Fruit fly (Drosophila melanogaster): ENCODE results near the gene Alp1.
A peak's percentile ranks its signal among the peaks of the same experiment; 100 is the strongest.

The Alp1 gene

DNA sequence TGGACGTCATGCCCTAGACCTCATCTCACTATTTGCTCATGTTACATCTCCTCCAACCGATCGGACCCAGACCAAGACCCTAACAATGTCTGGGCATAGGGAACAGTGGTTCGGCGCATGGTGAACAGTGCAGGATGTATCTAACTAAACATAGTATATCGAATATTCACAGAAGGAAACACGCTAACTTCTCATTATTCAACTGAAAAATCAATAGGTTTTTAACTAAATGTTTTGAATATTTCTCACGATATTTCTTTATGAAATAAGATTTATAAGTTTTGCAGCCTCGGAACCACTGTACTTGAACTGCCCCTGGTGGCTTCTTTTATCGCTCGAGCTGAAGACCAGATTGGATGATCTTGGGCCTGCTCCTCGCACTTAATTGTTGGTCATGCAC, 9.0 kb upstream of the Alp1 start (continued):
- no peak for TF ChIP-seq yki (optimal IDR thresholded peaks at IDR 0.05)
- no peak for TF ChIP-seq Hr51 (GFP tag; optimal IDR thresholded peaks at IDR 0.05)
- no peak for TF ChIP-seq al (GFP tag; IDR thresholded peaks at IDR 0.05)
- TF ChIP-seq ara (GFP tag; IDR thresholded peaks at IDR 0.05), result peak; percentile 74; the same call in 1 of the 2 replicates
- no peak for TF ChIP-seq CG17612 (GFP tag; IDR thresholded peaks at IDR 0.05)
- no peak for TF ChIP-seq stwl (tag; optimal IDR thresholded peaks at IDR 0.05)
- TF ChIP-seq CG12299 (tag; optimal IDR thresholded peaks at IDR 0.05), result no peak
- no peak for TF ChIP-seq sob (GFP tag; IDR thresholded peaks at IDR 0.05)
- peak; percentile 56 for TF ChIP-seq Ptx1 (GFP tag; IDR thresholded peaks at IDR 0.05)
- no peak for TF ChIP-seq CG2199 (GFP tag; IDR thresholded peaks at IDR 0.05)
- no peak for TF ChIP-seq caup (GFP tag; optimal IDR thresholded peaks at IDR 0.05; ENCODE audit: severe bottlenecking)
- peak; percentile 20 for TF ChIP-seq CG18599 (GFP tag; optimal IDR thresholded peaks at IDR 0.05)
- TF ChIP-seq CG11695 (GFP tag; IDR thresholded peaks at IDR 0.05), result no peak
- TF ChIP-seq CG18011 (GFP tag; optimal IDR thresholded peaks at IDR 0.05), result no peak
- TF ChIP-seq CG34422 (GFP tag; IDR thresholded peaks at IDR 0.05), result no peak
- peak; percentile 50 for TF ChIP-seq Sox102F (GFP tag; optimal IDR thresholded peaks at IDR 0.05)
- TF ChIP-seq Dp (GFP tag; optimal IDR thresholded peaks at IDR 0.05), result no peak
- TF ChIP-seq CG13894 (tag; optimal IDR thresholded peaks at IDR 0.05), result no peak
- TF ChIP-seq grn (GFP tag; optimal IDR thresholded peaks at IDR 0.05), result peak; percentile 14
- no peak for TF ChIP-seq eyg (GFP tag; optimal IDR thresholded peaks at IDR 0.05)
- no peak for TF ChIP-seq CG17802 (tag; optimal IDR thresholded peaks at IDR 0.05)
- TF ChIP-seq CG8478 (optimal IDR thresholded peaks at IDR 0.05), result no peak
- TF ChIP-seq pho (GFP tag; optimal IDR thresholded peaks at IDR 0.05), result no peak
- peak; percentile 42; the same call in 1 of the 2 replicates for TF ChIP-seq sisA (GFP tag; IDR thresholded peaks at IDR 0.05)
- TF ChIP-seq Deaf1 (tag; optimal IDR thresholded peaks at IDR 0.05), result no peak
- no peak for TF ChIP-seq Lhr (GFP tag; optimal IDR thresholded peaks at IDR 0.05)
- no peak for TF ChIP-seq Kr (GFP tag; optimal IDR thresholded peaks at IDR 0.05)
- no peak for TF ChIP-seq Oaz (GFP tag; IDR thresholded peaks at IDR 0.05)
- TF ChIP-seq aop (GFP tag; IDR thresholded peaks at IDR 0.05), result no peak
- no peak; the same call in 1 of the 2 replicates for TF ChIP-seq CG10366 (GFP tag; IDR thresholded peaks at IDR 0.05)
- no peak for TF ChIP-seq CG31388 (GFP tag; optimal IDR thresholded peaks at IDR 0.05)
- TF ChIP-seq MBD-R2 (GFP tag; IDR thresholded peaks at IDR 0.05), result no peak
- peak; percentile 29 for TF ChIP-seq CG8359 (GFP tag; optimal IDR thresholded peaks at IDR 0.05; ENCODE audit: borderline replicate concordance)
- TF ChIP-seq gt (GFP tag; IDR thresholded peaks at IDR 0.05), result no peak
- TF ChIP-seq maf-S (GFP tag; optimal IDR thresholded peaks at IDR 0.05), result no peak
- peak; percentile 62 for TF ChIP-seq gcm (GFP tag; optimal IDR thresholded peaks at IDR 0.05)
- no peak for TF ChIP-seq BEAF-32 (GFP tag; optimal IDR thresholded peaks at IDR 0.05)
- no peak for TF ChIP-seq zfh2 (GFP tag; optimal IDR thresholded peaks at IDR 0.05)
- TF ChIP-seq ase (GFP tag; IDR thresholded peaks at IDR 0.05), result no peak
- no peak for TF ChIP-seq zen2 (GFP tag; IDR thresholded peaks at IDR 0.05; ENCODE audit: partially characterized antibody)
- TF ChIP-seq CG10267 (tag; optimal IDR thresholded peaks at IDR 0.05), result peak; percentile 77
- TF ChIP-seq CG32772 (GFP tag; IDR thresholded peaks at IDR 0.05), result peak; percentile 23; the same call in 1 of the 2 replicates
- TF ChIP-seq Eip74EF (GFP tag; optimal IDR thresholded peaks at IDR 0.05), result no peak
- TF ChIP-seq Dad (GFP tag; optimal IDR thresholded peaks at IDR 0.05), result no peak
- TF ChIP-seq tll (GFP tag; optimal IDR thresholded peaks at IDR 0.05), result no peak
- no peak for TF ChIP-seq CG16779 (GFP tag; IDR thresholded peaks at IDR 0.05)
- TF ChIP-seq danr (GFP tag; IDR thresholded peaks at IDR 0.05), result no peak
- peak; percentile 81 for TF ChIP-seq CG8765 (GFP tag; IDR thresholded peaks at IDR 0.05)
- TF ChIP-seq dm (GFP tag; optimal IDR thresholded peaks at IDR 0.05), result peak; percentile 25
- no peak for TF ChIP-seq CG13287 (GFP tag; IDR thresholded peaks at IDR 0.05; ENCODE audit: partially characterized antibody)
- peak; percentile 74 for TF ChIP-seq row (GFP tag; IDR thresholded peaks at IDR 0.05)
- no peak for TF ChIP-seq Sry-δ (GFP tag; optimal IDR thresholded peaks at IDR 0.05)

All from whole organism, embryonic.